Fruit fly (Drosophila melanogaster): ENCODE results near the gene cutlet.

cutlet gene

DNA sequence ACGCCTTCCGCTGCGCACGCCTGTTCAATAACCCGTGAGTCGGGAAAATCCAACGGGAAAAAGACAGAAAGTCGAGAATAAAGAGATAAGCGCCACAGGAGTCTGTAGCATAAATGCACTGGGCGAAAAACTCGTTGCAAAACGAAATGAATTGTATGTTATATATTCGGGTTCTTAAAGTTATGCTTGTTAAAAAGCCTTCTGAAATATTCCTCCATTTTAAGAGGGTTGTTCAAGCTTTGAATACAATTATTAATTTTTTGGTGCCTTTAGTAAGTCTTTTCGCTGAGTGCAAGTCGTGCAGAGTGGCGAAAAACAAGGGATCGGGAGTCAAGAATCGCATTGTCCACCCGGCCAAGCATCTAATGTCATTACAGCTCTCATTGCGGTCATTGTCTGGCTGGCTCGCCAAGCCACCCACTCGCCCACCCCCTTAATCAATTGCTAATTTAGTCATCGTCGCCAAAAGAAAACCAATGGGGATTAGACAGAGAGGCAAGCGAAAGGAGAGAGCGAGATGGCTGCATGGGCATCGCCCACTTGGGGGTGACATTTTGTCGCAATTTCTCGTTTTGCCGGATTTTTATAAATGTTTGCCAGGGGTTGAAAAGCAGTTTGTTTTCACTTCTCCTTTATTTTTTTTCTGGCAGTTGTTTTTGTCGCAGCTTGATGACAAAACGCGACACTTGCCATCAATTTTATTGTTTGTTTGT is 26.3 kb downstream of the cutlet start:
- TF ChIP-seq CG8478 (optimal IDR thresholded peaks at IDR 0.05) (no peak), CTCF (optimal IDR thresholded peaks at IDR 0.05) (no peak)

DNA sequence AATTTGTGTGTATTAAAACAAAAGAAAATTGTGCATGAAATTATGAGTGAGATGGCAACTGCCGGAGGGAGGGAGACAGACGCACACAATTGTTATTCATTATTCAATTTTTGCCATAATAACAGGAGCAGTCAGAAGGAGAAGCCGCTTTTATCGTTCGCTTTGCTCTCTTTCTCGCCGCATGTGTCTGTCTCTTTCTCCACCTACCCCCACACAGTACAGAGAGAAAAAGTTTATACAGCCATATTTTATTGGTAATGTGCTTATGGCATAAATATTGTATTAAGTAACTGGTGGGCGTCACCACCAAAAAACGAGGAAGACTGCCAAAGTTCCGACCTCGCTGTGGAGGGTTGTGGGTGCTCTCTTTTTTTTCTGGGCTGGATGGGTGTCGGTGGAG is 29.1 kb downstream of the cutlet start:
- TF ChIP-seq CG8478 (optimal IDR thresholded peaks at IDR 0.05) (no peak), CTCF (optimal IDR thresholded peaks at IDR 0.05) (no peak)

DNA sequence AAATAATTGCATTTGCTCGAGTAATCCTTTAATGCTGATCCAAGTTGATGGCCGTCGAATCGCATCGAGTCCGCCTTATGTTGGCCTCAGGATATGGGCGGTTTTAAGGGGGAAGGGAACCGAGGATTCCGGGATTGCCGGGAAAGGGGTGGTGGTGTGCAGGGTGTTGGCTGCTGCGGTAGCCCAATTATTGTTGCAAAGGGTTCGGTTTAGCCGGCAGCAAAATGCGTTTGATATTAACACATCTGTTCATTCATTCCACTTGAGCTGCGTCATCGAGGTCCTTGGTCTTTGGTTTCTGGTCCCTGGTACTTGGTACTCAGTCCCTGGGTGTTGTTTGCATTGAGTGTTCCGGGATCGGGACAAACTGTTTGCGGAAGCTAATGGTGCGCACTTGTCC is 30.2 kb downstream of the cutlet start:
- TF ChIP-seq CTCF (optimal IDR thresholded peaks at IDR 0.05), result no peak

DNA sequence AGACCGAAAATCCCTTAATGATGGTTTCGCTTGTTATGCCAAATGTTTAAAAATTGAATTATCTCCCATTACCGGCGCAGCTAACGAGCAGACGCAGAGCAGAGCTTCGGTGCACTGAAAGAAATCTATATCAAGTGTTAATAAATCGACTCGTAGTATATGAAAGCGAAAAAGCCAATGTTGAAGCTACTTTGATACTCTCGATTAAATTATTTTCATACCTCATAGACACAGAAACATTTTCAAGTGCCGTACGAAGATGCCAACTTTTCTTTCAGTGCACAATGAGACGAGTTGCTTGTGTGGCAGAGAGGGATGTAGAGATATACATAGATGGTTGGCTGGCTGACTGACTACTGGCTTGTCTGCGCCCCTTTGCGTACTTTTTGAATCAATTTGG is 35.8 kb downstream of the cutlet start:
- no peak for TF ChIP-seq CTCF (optimal IDR thresholded peaks at IDR 0.05)
- TF ChIP-seq CG8478 (optimal IDR thresholded peaks at IDR 0.05), result no peak

DNA sequence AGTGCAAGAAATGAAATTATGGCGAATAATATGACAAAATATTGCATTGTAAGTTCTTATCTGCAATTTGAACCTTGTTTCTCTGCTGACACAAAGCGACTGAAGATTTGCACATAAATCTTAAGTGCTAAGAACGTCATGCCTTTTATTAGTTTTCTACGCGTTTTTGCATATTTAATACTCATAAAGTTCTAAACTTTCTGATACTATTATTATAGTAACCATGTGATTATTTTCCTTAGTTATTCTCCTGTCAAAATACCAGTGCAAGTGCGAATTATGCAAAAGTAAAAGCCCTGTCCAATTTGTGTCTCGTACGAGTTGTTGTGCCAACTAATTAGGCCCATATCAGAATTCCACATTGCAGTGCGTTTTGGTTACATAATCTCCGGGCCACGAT is 41.1 kb downstream of the cutlet start, which contains the start of gene Sfp24Bc:
Gene Sfp24Bc, minus strand, starts transcription at position 101 of the 400 bp plus-strand sequence.
- TF ChIP-seq CG8478 (optimal IDR thresholded peaks at IDR 0.05), result no peak
- TF ChIP-seq CTCF (optimal IDR thresholded peaks at IDR 0.05), result no peak

DNA sequence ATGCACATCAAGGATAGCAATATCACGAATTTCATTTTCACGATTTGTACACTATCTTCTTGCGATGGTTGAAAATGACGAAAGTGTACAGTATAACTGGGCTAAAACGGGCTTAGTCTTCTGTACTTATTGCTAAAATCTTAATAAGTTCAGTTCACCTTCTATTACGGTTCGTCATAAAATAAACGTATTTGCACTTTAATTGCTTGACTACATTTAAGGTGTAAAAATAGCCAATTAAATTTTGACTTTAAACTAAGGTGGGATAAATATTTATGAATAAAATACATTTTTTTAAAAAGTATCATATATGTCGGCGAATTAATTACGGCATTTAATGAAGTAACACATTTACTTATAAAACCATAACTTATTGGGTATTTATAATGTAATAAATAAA is 41.9 kb downstream of the cutlet start, which contains the start of gene Sfp24Bb:
Gene Sfp24Bb, minus strand, starts transcription at position 101 of the 400 bp plus-strand sequence.
- no peak for TF ChIP-seq CG8478 (optimal IDR thresholded peaks at IDR 0.05)
- TF ChIP-seq CTCF (optimal IDR thresholded peaks at IDR 0.05), result no peak

DNA sequence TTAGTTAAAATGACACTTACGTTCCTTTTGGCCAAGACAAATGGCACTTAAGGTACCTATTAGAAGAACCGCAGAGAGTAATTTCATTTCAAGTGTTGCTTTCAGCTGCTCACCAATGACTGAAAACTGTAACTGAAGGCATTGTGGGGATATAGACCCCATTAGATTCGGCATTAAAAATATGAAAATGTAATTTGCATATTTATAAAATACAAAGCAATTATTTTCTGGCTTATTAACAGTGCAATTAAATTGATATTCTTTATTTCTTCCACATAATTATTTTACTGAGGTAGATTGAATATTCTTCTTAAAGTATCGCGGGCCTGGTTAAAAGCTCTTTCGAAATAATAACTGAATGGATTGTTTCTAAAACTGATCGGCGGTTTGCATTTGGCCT is 42.5 kb downstream of the cutlet start, which contains the start of gene Sfp24Bd:
Gene Sfp24Bd, minus strand, starts transcription at position 101 of the 400 bp plus-strand sequence.
- no peak for TF ChIP-seq CG8478 (optimal IDR thresholded peaks at IDR 0.05)
- no peak for TF ChIP-seq CTCF (optimal IDR thresholded peaks at IDR 0.05)

DNA sequence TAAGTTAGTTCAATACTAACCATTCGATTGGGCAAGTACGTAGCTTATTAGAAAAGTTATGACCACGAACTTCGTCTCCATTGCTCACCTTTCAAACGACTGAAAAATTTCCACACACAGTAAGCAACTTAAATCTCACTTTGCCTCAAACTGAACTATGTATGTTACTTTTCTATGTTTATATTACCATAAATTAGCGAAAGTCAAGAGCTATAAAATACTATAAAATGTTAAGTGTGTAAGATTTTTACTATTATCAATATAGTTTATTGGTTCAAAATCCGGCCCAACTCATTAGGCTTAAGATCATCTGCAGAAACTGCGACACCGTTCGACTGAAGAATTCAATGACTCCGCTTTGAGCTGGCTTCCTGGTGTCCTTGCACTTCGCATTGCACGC is 43.1 kb downstream of the cutlet start, which contains the start of gene Sfp24Ba:
Gene Sfp24Ba, minus strand, starts transcription at position 101 of the 400 bp plus-strand sequence.
- TF ChIP-seq CTCF (optimal IDR thresholded peaks at IDR 0.05) (no peak), CG8478 (optimal IDR thresholded peaks at IDR 0.05) (no peak)

DNA sequence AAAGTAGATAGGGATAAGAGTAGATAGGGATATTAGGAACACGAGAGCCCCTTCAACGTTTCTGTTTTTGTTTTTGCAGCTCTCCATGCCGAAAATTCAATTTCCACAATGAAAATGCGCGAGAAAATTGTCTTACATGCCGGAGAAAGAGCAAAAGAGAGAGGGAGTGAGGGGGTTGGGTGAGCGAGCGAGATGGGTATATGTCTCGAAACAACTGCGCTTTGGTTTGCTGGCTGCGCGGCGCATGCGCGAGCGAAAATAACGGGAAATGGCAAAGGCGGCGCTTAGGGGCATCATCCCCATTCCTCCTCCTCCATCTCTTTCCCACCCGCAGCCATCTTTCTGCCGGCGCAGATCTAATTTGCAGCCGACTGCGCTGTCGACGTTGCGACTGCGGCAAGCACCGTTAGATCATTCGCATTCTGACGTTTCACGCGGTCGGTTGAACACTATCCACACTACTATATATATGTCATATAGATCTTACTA is 49.2 kb downstream of the cutlet start, which contains the start of gene Drgx:
Gene Drgx, plus strand, starts transcription at position 439 of the 489 bp plus-strand sequence.
- TF ChIP-seq CG8478 (optimal IDR thresholded peaks at IDR 0.05) (no peak), CTCF (optimal IDR thresholded peaks at IDR 0.05) (peak in 1 of 2 experiments; percentile 18)

DNA sequence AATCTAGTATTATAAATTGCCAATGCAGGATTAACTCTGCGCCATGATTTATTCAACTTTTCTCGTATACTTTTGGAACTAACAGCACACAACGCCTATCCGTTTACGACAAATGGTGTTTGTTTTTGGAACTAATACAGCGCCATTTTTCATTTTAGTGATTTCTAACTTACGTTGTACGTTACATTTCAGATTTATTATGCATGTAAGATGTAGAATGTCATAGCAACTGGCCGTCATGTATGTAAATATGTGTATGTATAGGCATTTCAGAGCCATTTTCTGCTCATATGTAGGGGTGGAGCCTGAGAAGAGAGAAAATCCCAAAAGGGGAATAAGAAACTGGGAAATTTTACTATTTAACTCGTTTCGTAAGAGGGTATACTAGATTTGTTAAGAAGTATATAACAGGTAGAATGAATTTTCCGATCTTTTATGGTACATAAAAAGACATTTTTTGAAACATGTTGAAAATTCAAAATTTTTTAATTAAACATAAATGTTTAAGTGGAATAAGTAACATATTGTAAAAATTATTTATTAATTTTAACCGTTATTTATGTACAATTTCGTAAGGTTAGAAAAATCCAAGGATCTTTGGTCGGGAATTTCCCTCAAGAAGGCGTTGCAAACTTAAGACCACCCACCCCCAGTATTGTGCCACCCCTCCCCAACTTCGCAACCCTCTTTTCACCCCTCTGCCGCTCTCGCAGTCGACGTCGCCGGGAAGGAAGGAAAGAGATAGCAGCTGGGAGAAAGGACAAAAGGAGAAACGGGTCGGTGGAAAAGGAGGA is 54.0 kb downstream of the cutlet start:
- TF ChIP-seq CTCF (optimal IDR thresholded peaks at IDR 0.05) (peak; percentile 98 to 99), CG8478 (optimal IDR thresholded peaks at IDR 0.05) (no peak)
